Worm (Caenorhabditis elegans) whole organism, early embryonic: ENCODE data around the gene cdc-37.

Experiments
- ama-1 ChIP-seq: fragments of 150-350 bp; optimal IDR thresholded peaks from 2 replicates; lab custom pipeline; 2014
- ceh-13 ChIP-seq: fragments of 200-800 bp; sonication (Bioruptor generic); optimal IDR thresholded peaks from 2 replicates; lab custom pipeline; 2018; ENCODE audit warnings: mild to moderate bottlenecking, missing genetic modification characterization, missing compliant biosample characterization
- flt-1 ChIP-seq: fragments of 200-800 bp; sonication (Bioruptor generic); IDR thresholded peaks from 2 replicates; pipeline ENCODE4 v1.3.6; 2022; ENCODE audit warnings: missing genetic modification characterization, missing compliant biosample characterization
- hmg-4 ChIP-seq: fragments of 200-800 bp; sonication (Bioruptor generic); optimal IDR thresholded peaks from 2 replicates; lab custom pipeline; 2018; ENCODE audit warnings: mild to moderate bottlenecking, missing genetic modification characterization, missing compliant biosample characterization
- scrt-1 ChIP-seq: fragments of 200-800 bp; sonication (Bioruptor generic); IDR thresholded peaks from 2 replicates; pipeline ENCODE4 v1.3.6; 2022; ENCODE audit warnings: missing genetic modification characterization, missing compliant biosample characterization
- sea-1 ChIP-seq: fragments of 200-800 bp; sonication (Bioruptor generic); conservative IDR thresholded peaks from 2 replicates; pipeline ENCODE4 v1.3.6; 2022; ENCODE audit warnings: missing genetic modification characterization, missing compliant biosample characterization
- tra-4 ChIP-seq: sonication (generic microtip); optimal IDR thresholded peaks from 2 replicates; lab custom pipeline; 2017; ENCODE audit warnings: missing genetic modification characterization, missing compliant biosample characterization

ce11 chrII:574064-574463 lies 6.3 kb downstream of the cdc-37 start:
- no peak for TF ChIP-seq sea-1 (GFP tag; lab: Robert Waterston, UW)
- no peak for TF ChIP-seq ceh-13 (GFP tag; lab: Kevin White, UChicago)
- no peak for TF ChIP-seq ama-1 (lab: Kevin White, UChicago)
- TF ChIP-seq tra-4 (tag; lab: Kevin White, UChicago): no peak
- TF ChIP-seq scrt-1 (GFP tag; lab: Robert Waterston, UW): no peak
- TF ChIP-seq flt-1 (GFP tag; lab: Robert Waterston, UW): no peak
- TF ChIP-seq hmg-4: no peak
